Worm (Caenorhabditis elegans) whole organism, L1 larva: ENCODE data around the gene bath-36.

Source experiments
- efl-1 ChIP-seq, 4 experiments: fragments of 150-350 bp; optimal IDR thresholded peaks in 3 of 4; peaks in 1 of 4; 1 replicate in 1 of 4; 2 replicates in 3 of 4; lab custom pipeline; 2014; ENCODE audit warnings: missing biosample characterization in 2 of 4, missing genetic modification characterization in 2 of 4, missing genetic modification reagents in 2 of 4
- fos-1 ChIP-seq: fragments of 150-350 bp; optimal IDR thresholded peaks from 2 replicates; lab custom pipeline; 2014; ENCODE audit warnings: missing biosample characterization, missing genetic modification characterization
- mep-1 ChIP-seq: fragments of 150-350 bp; optimal IDR thresholded peaks from 2 replicates; lab custom pipeline; 2014; ENCODE audit warnings: missing biosample characterization, missing genetic modification characterization
- nhr-19 ChIP-seq: fragments of 200-800 bp; sonication (Bioruptor generic); conservative IDR thresholded peaks from 2 replicates; pipeline ENCODE4 v1.3.6; 2022; ENCODE audit warnings: missing genetic modification characterization, missing compliant biosample characterization
- nhr-20 ChIP-seq: sonication (generic microtip); optimal IDR thresholded peaks from 2 replicates; lab custom pipeline; 2016; ENCODE audit warnings: mild to moderate bottlenecking, missing genetic modification characterization, missing compliant biosample characterization
- nhr-28 ChIP-seq: fragments of 150-350 bp; optimal IDR thresholded peaks from 2 replicates; lab custom pipeline; 2014; ENCODE audit warnings: missing biosample characterization, missing genetic modification characterization
- snpc-4 ChIP-seq: fragments of 150-350 bp; optimal IDR thresholded peaks from 2 replicates; lab custom pipeline; 2014; ENCODE audit warnings: missing biosample characterization, missing genetic modification characterization
- sup-37 ChIP-seq: fragments of 200-800 bp; sonication (Bioruptor generic); optimal IDR thresholded peaks from 2 replicates; lab custom pipeline; 2018; ENCODE audit warnings: mild to moderate bottlenecking, missing genetic modification characterization, missing compliant biosample characterization
- unc-62 ChIP-seq: fragments of 150-350 bp; optimal IDR thresholded peaks from 2 replicates; lab custom pipeline; 2014; ENCODE audit warnings: missing biosample characterization, missing genetic modification reagents, missing genetic modification characterization
- unc-86 ChIP-seq: sonication (generic microtip); optimal IDR thresholded peaks from 2 replicates; lab custom pipeline; 2016; ENCODE audit warnings: missing genetic modification characterization, missing compliant biosample characterization

- TF ChIP-seq mep-1 (tag; lab: Kevin White, UChicago) (no peak), sup-37 (no peak), nhr-28 (no peak), snpc-4 (tag; lab: Kevin White, UChicago) (no peak), nhr-20 (no peak), fos-1 (no peak), efl-1 (optimal IDR thresholded peaks at IDR 0.05; lab: Kevin White, UChicago) (no peak), efl-1 (GFP tag; optimal IDR thresholded peaks at IDR 0.05 in 1 of 2; lab: Kevin White, UChicago) (peak in 1 of 2 experiments; percentile 40), unc-62 (GFP tag; lab: Kevin White, UChicago) (no peak), unc-86 (tag; lab: Kevin White, UChicago) (no peak), nhr-19 (no peak)
Measured at ce11 chrV:15153277-15153676, 34.4 kb upstream of the bath-36 start, which contains the start of gene srh-55.
